Fruit fly (Drosophila melanogaster): ENCODE data around the gene Or13a.

The Or13a gene

dm6 chrX:16005551-16006197 is 31.4 kb downstream of the Or13a start, which contains the start of the genes vap and CG12698 (continued):
- TF ChIP-seq Fer2 (tag; optimal IDR thresholded peaks at IDR 0.05) = no peak
- no peak for TF ChIP-seq CG11723 (GFP tag; optimal IDR thresholded peaks at IDR 0.05)
- peak; percentile 59; the same call in 1 of the 3 replicates for TF ChIP-seq mld (GFP tag; IDR thresholded peaks at IDR 0.05; ENCODE audit: partially characterized antibody)
- TF ChIP-seq Rx (GFP tag; IDR thresholded peaks at IDR 0.05) = no peak
- peak; percentile 59 for TF ChIP-seq unc-4 (GFP tag; IDR thresholded peaks at IDR 0.05; ENCODE audit: partially characterized antibody)
- no peak for TF ChIP-seq CG10209 (GFP tag; optimal IDR thresholded peaks at IDR 0.05)
- peak; percentile 39 for TF ChIP-seq HmgZ (tag; optimal IDR thresholded peaks at IDR 0.05)
- TF ChIP-seq vvl (GFP tag; IDR thresholded peaks at IDR 0.05) = no peak
- no peak for TF ChIP-seq stc (GFP tag; IDR thresholded peaks at IDR 0.05)
- peak; percentile 77 for TF ChIP-seq amos (GFP tag; IDR thresholded peaks at IDR 0.05; ENCODE audit: partially characterized antibody)
- peak; percentile 78 for TF ChIP-seq CG4617 (GFP tag; optimal IDR thresholded peaks at IDR 0.05; ENCODE audit: borderline replicate concordance)
- peak; percentile 87 for TF ChIP-seq Myb (GFP tag; optimal IDR thresholded peaks at IDR 0.05)

- TF ChIP-seq CG18599 (GFP tag; optimal IDR thresholded peaks at IDR 0.05) (no peak), eyg (GFP tag; optimal IDR thresholded peaks at IDR 0.05) (no peak), ash1 (GFP tag; optimal IDR thresholded peaks at IDR 0.05) (no peak), fu2 (GFP tag; optimal IDR thresholded peaks at IDR 0.05) (no peak), CG16779 (GFP tag; IDR thresholded peaks at IDR 0.05) (no peak), CG13296 (GFP tag; optimal IDR thresholded peaks at IDR 0.05) (no peak)
Observed at dm6 chrX:16008814-16009213, 34.6 kb downstream of the Or13a start, which contains the start of gene Muc14A. Gene Muc14A, plus strand, starts transcription at chrX:16009114.

Measured in whole organism, embryonic.